Worm (Caenorhabditis elegans) whole organism, mixed stage, embryonic: ENCODE results near the gene T02G5.15.

Source experiments
- M03D4.4 ChIP-seq: sonication (generic microtip); optimal IDR thresholded peaks from 2 replicates; lab custom pipeline; 2017; ENCODE audit warnings: mild to moderate bottlenecking, missing genetic modification characterization, missing compliant biosample characterization
- bed-3 ChIP-seq: fragments of 200-800 bp; sonication (Bioruptor generic); optimal IDR thresholded peaks from 3 replicates; lab custom pipeline; 2018; ENCODE audit warnings: mild to moderate bottlenecking, missing genetic modification characterization, moderate library complexity, missing compliant biosample characterization
- blmp-1 ChIP-seq: fragments of 150-350 bp; optimal IDR thresholded peaks from 2 replicates; lab custom pipeline; 2014; ENCODE audit warnings: missing biosample characterization, missing genetic modification characterization
- ceh-43 ChIP-seq: fragments of 200-800 bp; sonication (Bioruptor generic); optimal IDR thresholded peaks from 2 replicates; lab custom pipeline; 2018; ENCODE audit warnings: mild to moderate bottlenecking, missing genetic modification characterization, moderate library complexity, missing compliant biosample characterization
- ceh-83 ChIP-seq: fragments of 200-800 bp; sonication (Bioruptor generic); optimal IDR thresholded peaks from 2 replicates; lab custom pipeline; 2018; ENCODE audit warnings: mild to moderate bottlenecking, missing genetic modification characterization, missing compliant biosample characterization
- cnd-1 ChIP-seq: fragments of 200-800 bp; sonication (Bioruptor generic); optimal IDR thresholded peaks from 2 replicates; lab custom pipeline; 2018; ENCODE audit warnings: mild to moderate bottlenecking, missing genetic modification characterization, missing compliant biosample characterization
- elt-1 ChIP-seq: sonication (generic microtip); optimal IDR thresholded peaks from 2 replicates; lab custom pipeline; 2017; ENCODE audit warnings: missing genetic modification characterization, mild to moderate bottlenecking, missing compliant biosample characterization, antibody characterized with exemption, moderate library complexity, borderline replicate concordance; ENCODE audit not compliant: insufficient read depth
- elt-3 ChIP-seq: fragments of 150-350 bp; optimal IDR thresholded peaks from 2 replicates; lab custom pipeline; 2014; ENCODE audit warnings: missing biosample characterization, missing genetic modification characterization
- hlh-1 ChIP-seq: fragments of 150-350 bp; optimal IDR thresholded peaks from 2 replicates; lab custom pipeline; 2014; ENCODE audit warnings: missing biosample characterization, missing genetic modification reagents, missing genetic modification characterization
- lin-13 ChIP-seq: fragments of 150-350 bp; optimal IDR thresholded peaks from 2 replicates; lab custom pipeline; 2014; ENCODE audit warnings: missing biosample characterization, missing genetic modification characterization
- lin-32 ChIP-seq: fragments of 200-800 bp; sonication (Bioruptor generic); optimal IDR thresholded peaks from 2 replicates; lab custom pipeline; 2018; ENCODE audit warnings: mild to moderate bottlenecking, missing genetic modification characterization, missing compliant biosample characterization
- lsy-2 ChIP-seq: fragments of 150-350 bp; optimal IDR thresholded peaks from 2 replicates; lab custom pipeline; 2014; ENCODE audit warnings: missing biosample characterization, missing genetic modification characterization
- mab-5 ChIP-seq: fragments of 150-350 bp; optimal IDR thresholded peaks from 2 replicates; lab custom pipeline; 2014; ENCODE audit warnings: missing biosample characterization, missing genetic modification characterization
- mep-1 ChIP-seq: fragments of 150-350 bp; optimal IDR thresholded peaks from 2 replicates; lab custom pipeline; 2017; ENCODE audit warnings: missing biosample characterization, missing genetic modification reagents, missing genetic modification characterization, inconsistent platforms
- mls-2 ChIP-seq: sonication (generic microtip); optimal IDR thresholded peaks from 2 replicates; lab custom pipeline; 2016; ENCODE audit warnings: mild to moderate bottlenecking, missing genetic modification characterization, moderate library complexity, missing compliant biosample characterization
- nhr-12 ChIP-seq: fragments of 150-350 bp; optimal IDR thresholded peaks from 2 replicates; lab custom pipeline; 2014; ENCODE audit warnings: missing biosample characterization, missing genetic modification characterization
- nhr-2 ChIP-seq: fragments of 150-350 bp; optimal IDR thresholded peaks from 2 replicates; lab custom pipeline; 2014; ENCODE audit warnings: missing biosample characterization, missing genetic modification characterization
- nhr-237 ChIP-seq: fragments of 150-350 bp; optimal IDR thresholded peaks from 2 replicates; lab custom pipeline; 2014; ENCODE audit warnings: missing biosample characterization, missing genetic modification characterization
- nhr-76 ChIP-seq: sonication (generic microtip); optimal IDR thresholded peaks from 2 replicates; lab custom pipeline; 2017; ENCODE audit warnings: missing biosample characterization, missing genetic modification characterization
- pha-4 ChIP-seq: fragments of 150-350 bp; optimal IDR thresholded peaks from 2 replicates; lab custom pipeline; 2018; ENCODE audit warnings: missing biosample characterization, missing genetic modification reagents, missing genetic modification characterization
- sem-2 ChIP-seq: fragments of 200-800 bp; sonication (Bioruptor generic); optimal IDR thresholded peaks from 2 replicates; lab custom pipeline; 2018; ENCODE audit warnings: mild to moderate bottlenecking, missing genetic modification characterization, missing compliant biosample characterization
- snpc-4 ChIP-seq: fragments of 150-350 bp; optimal IDR thresholded peaks from 2 replicates; lab custom pipeline; 2014; ENCODE audit warnings: missing biosample characterization, missing genetic modification characterization
- sptf-1 ChIP-seq: sonication (generic microtip); optimal IDR thresholded peaks from 2 replicates; lab custom pipeline; 2017; ENCODE audit warnings: mild to moderate bottlenecking, missing genetic modification characterization, moderate library complexity, missing compliant biosample characterization
- tbx-8 ChIP-seq: fragments of 200-800 bp; sonication (Bioruptor generic); optimal IDR thresholded peaks from 2 replicates; lab custom pipeline; 2018; ENCODE audit warnings: mild to moderate bottlenecking, missing genetic modification characterization, moderate library complexity, missing compliant biosample characterization
- unc-120 ChIP-seq: sonication (generic microtip); optimal IDR thresholded peaks from 2 replicates; lab custom pipeline; 2017; ENCODE audit warnings: missing genetic modification characterization, missing compliant biosample characterization; ENCODE audit not compliant: poor library complexity, severe bottlenecking
- unc-39 ChIP-seq: fragments of 150-350 bp; optimal IDR thresholded peaks from 2 replicates; lab custom pipeline; 2014; ENCODE audit warnings: missing biosample characterization, missing genetic modification characterization
- unc-62 ChIP-seq: fragments of 150-350 bp; optimal IDR thresholded peaks from 2 replicates; lab custom pipeline; 2014; ENCODE audit warnings: missing biosample characterization, missing genetic modification reagents, missing genetic modification characterization
- zip-8 ChIP-seq: fragments of 150-350 bp; optimal IDR thresholded peaks from 2 replicates; lab custom pipeline; 2014; ENCODE audit warnings: missing biosample characterization, missing genetic modification characterization
- ztf-11 ChIP-seq: fragments of 150-350 bp; optimal IDR thresholded peaks from 2 replicates; lab custom pipeline; 2014; ENCODE audit warnings: missing biosample characterization, missing genetic modification characterization

The T02G5.15 gene

ce11 chrII:7122661-7123418 is 38.7 kb downstream of the T02G5.15 start, which contains the start of gene F10E7.11:
Gene F10E7.11, minus strand, starts transcription at chrII:7122892.
- TF ChIP-seq mab-5 (tag; lab: Kevin White, UChicago) (no peak), cnd-1 (tag; lab: Kevin White, UChicago) (peak; percentile 16)

ce11 chrII:7126457-7126856 is 42.3 kb downstream of the T02G5.15 start, which contains the start of gene F10E7.1:
Gene F10E7.1, plus strand, starts transcription at chrII:7126757.
- TF ChIP-seq unc-62 (no peak), blmp-1 (tag; lab: Kevin White, UChicago) (no peak), elt-3 (tag; lab: Kevin White, UChicago) (no peak), hlh-1 (tag; lab: Kevin White, UChicago) (no peak), bed-3 (GFP tag; lab: Kevin White, UChicago) (no peak), unc-39 (tag; lab: Kevin White, UChicago) (no peak), nhr-2 (tag; lab: Kevin White, UChicago) (no peak), ztf-11 (tag; lab: Kevin White, UChicago) (no peak), sem-2 (GFP tag; lab: Kevin White, UChicago) (no peak), snpc-4 (tag; lab: Kevin White, UChicago) (no peak), M03D4.4 (no peak), lin-32 (GFP tag; lab: Kevin White, UChicago) (no peak), nhr-76 (tag; lab: Kevin White, UChicago) (no peak), nhr-12 (tag; lab: Kevin White, UChicago) (no peak), nhr-237 (tag; lab: Kevin White, UChicago) (no peak), lsy-2 (no peak), mep-1 (tag; lab: Kevin White, UChicago) (no peak), ceh-43 (GFP tag; lab: Kevin White, UChicago) (no peak)

- TF ChIP-seq zip-8 (tag; lab: Kevin White, UChicago) (no peak), lin-32 (GFP tag; lab: Kevin White, UChicago) (no peak), ztf-11 (tag; lab: Kevin White, UChicago) (no peak), mep-1 (tag; lab: Kevin White, UChicago) (peak; percentile 62), ceh-83 (no peak), hlh-1 (tag; lab: Kevin White, UChicago) (no peak), blmp-1 (tag; lab: Kevin White, UChicago) (no peak), sptf-1 (tag; lab: Kevin White, UChicago) (peak; percentile 42), mls-2 (no peak), tbx-8 (no peak), nhr-2 (tag; lab: Kevin White, UChicago) (no peak), unc-62 (no peak), nhr-76 (tag; lab: Kevin White, UChicago) (no peak), elt-3 (tag; lab: Kevin White, UChicago) (no peak), sem-2 (GFP tag; lab: Kevin White, UChicago) (no peak), lsy-2 (peak; percentile 93), elt-1 (tag; lab: Kevin White, UChicago) (no peak), mab-5 (tag; lab: Kevin White, UChicago) (no peak)
- TF ChIP-seq, all 35 proteins: peak for 3
Observed at ce11 chrII:7131871-7132693, 48.0 kb downstream of the T02G5.15 start, which contains the start of the genes T07F8.4 and gld-3. Gene T07F8.4, minus strand, starts transcription at chrII:7132032. Gene gld-3, plus strand, starts transcription at chrII:7132643.

- TF ChIP-seq M03D4.4 (no peak), sem-2 (GFP tag; lab: Kevin White, UChicago) (no peak), lin-13 (tag; lab: Kevin White, UChicago) (no peak), pha-4 (tag; lab: Kevin White, UChicago) (no peak), unc-39 (tag; lab: Kevin White, UChicago) (no peak), ztf-11 (tag; lab: Kevin White, UChicago) (no peak), lin-32 (GFP tag; lab: Kevin White, UChicago) (no peak), unc-120 (tag; lab: Kevin White, UChicago) (no peak), ceh-83 (no peak), zip-8 (tag; lab: Kevin White, UChicago) (no peak), lsy-2 (no peak), mab-5 (tag; lab: Kevin White, UChicago) (no peak), bed-3 (GFP tag; lab: Kevin White, UChicago) (no peak)
Observed at ce11 chrII:7139064-7139463, 54.9 kb downstream of the T02G5.15 start.
